Worm (Caenorhabditis elegans) whole organism, L2 larva: ENCODE data around the gene ugt-11.
A peak's percentile ranks its signal among the peaks of the same experiment; 100 is the strongest.

ENCODE experiments used
- C34F6.9 ChIP-seq: fragments of 150-350 bp; optimal IDR thresholded peaks from 2 replicates; lab custom pipeline; 2014; ENCODE audit warnings: missing biosample characterization, missing genetic modification characterization
- F13H6.1 ChIP-seq: sonication (generic microtip); optimal IDR thresholded peaks from 2 replicates; lab custom pipeline; 2016; ENCODE audit warnings: missing genetic modification characterization, missing compliant biosample characterization
- R02D3.7 ChIP-seq: fragments of 150-350 bp; optimal IDR thresholded peaks from 2 replicates; lab custom pipeline; 2014; ENCODE audit warnings: missing biosample characterization, missing genetic modification characterization
- Y55F3AM.14 ChIP-seq: fragments of 200-800 bp; sonication (Bioruptor generic); optimal IDR thresholded peaks from 2 replicates; lab custom pipeline; 2018; ENCODE audit warnings: mild to moderate bottlenecking, missing genetic modification characterization, missing compliant biosample characterization
- ZK546.5 ChIP-seq: sonication (generic microtip); optimal IDR thresholded peaks from 2 replicates; lab custom pipeline; 2017; ENCODE audit warnings: missing biosample characterization, missing genetic modification characterization
- alr-1 ChIP-seq: fragments of 150-350 bp; optimal IDR thresholded peaks from 2 replicates; lab custom pipeline; 2014; ENCODE audit warnings: missing biosample characterization, missing genetic modification characterization
- ama-1 ChIP-seq: fragments of 150-350 bp; optimal IDR thresholded peaks from 2 replicates; lab custom pipeline; 2018; ENCODE audit warnings: inconsistent platforms
- blmp-1 ChIP-seq: sonication (generic microtip); optimal IDR thresholded peaks from 2 replicates; lab custom pipeline; 2017; ENCODE audit warnings: missing genetic modification characterization, mild to moderate bottlenecking, missing compliant biosample characterization, antibody characterized with exemption, moderate library complexity; ENCODE audit not compliant: insufficient read depth
- ceh-16 ChIP-seq: fragments of 150-350 bp; optimal IDR thresholded peaks from 2 replicates; lab custom pipeline; 2014; ENCODE audit warnings: missing biosample characterization, missing genetic modification characterization
- ceh-82 ChIP-seq: fragments of 150-350 bp; optimal IDR thresholded peaks from 2 replicates; lab custom pipeline; 2014; ENCODE audit warnings: missing biosample characterization, missing genetic modification characterization
- dmd-4 ChIP-seq: sonication (generic microtip); optimal IDR thresholded peaks from 2 replicates; lab custom pipeline; 2017; ENCODE audit warnings: missing biosample characterization, missing genetic modification characterization
- egl-27 ChIP-seq: sonication (generic microtip); optimal IDR thresholded peaks from 3 replicates; lab custom pipeline; 2017; ENCODE audit warnings: missing biosample characterization, missing genetic modification reagents, missing genetic modification characterization
- elt-1 ChIP-seq: fragments of 150-350 bp; optimal IDR thresholded peaks from 2 replicates; lab custom pipeline; 2014; ENCODE audit warnings: missing biosample characterization, missing genetic modification characterization
- elt-3 ChIP-seq: sonication (generic microtip); optimal IDR thresholded peaks from 2 replicates; lab custom pipeline; 2017; ENCODE audit warnings: missing biosample characterization, missing genetic modification characterization
- fos-1 ChIP-seq: fragments of 150-350 bp; optimal IDR thresholded peaks from 2 replicates; lab custom pipeline; 2014; ENCODE audit warnings: missing biosample characterization, missing genetic modification characterization
- gmeb-1 ChIP-seq: fragments of 150-350 bp; optimal IDR thresholded peaks from 2 replicates; lab custom pipeline; 2014; ENCODE audit warnings: missing biosample characterization, missing genetic modification characterization
- lin-11 ChIP-seq: fragments of 150-350 bp; sonication (generic microtip); optimal IDR thresholded peaks from 2 replicates; lab custom pipeline; 2014; ENCODE audit warnings: missing biosample characterization, missing genetic modification characterization, inconsistent platforms, mixed read lengths
- lin-39 ChIP-seq: fragments of 150-350 bp; optimal IDR thresholded peaks from 2 replicates; lab custom pipeline; 2014; ENCODE audit warnings: missing biosample characterization, missing genetic modification reagents, missing genetic modification characterization
- lsy-2 ChIP-seq, 2 experiments: fragments of 150-350 bp in 1 of 2; sonication (generic microtip) in 1 of 2; optimal IDR thresholded peaks; 2 replicates each; lab custom pipeline; 2014 to 2017; ENCODE audit warnings: missing biosample characterization in 2 of 2, missing genetic modification characterization in 2 of 2
- mbf-1 ChIP-seq: sonication (generic microtip); optimal IDR thresholded peaks from 2 replicates; lab custom pipeline; 2017; ENCODE audit warnings: missing biosample characterization, missing genetic modification characterization
- nhr-10 ChIP-seq: sonication (generic microtip); optimal IDR thresholded peaks from 2 replicates; lab custom pipeline; 2017; ENCODE audit warnings: missing biosample characterization, missing genetic modification characterization
- nhr-11 ChIP-seq: fragments of 150-350 bp; optimal IDR thresholded peaks from 2 replicates; lab custom pipeline; 2014; ENCODE audit warnings: missing biosample characterization, missing genetic modification characterization
- nhr-21 ChIP-seq: fragments of 150-350 bp; optimal IDR thresholded peaks from 2 replicates; lab custom pipeline; 2014; ENCODE audit warnings: missing biosample characterization, missing genetic modification characterization
- nhr-237 ChIP-seq: fragments of 150-350 bp; optimal IDR thresholded peaks from 2 replicates; lab custom pipeline; 2014; ENCODE audit warnings: missing biosample characterization, missing genetic modification characterization
- nhr-25 ChIP-seq: fragments of 150-350 bp; sonication (generic microtip); optimal IDR thresholded peaks from 3 replicates; lab custom pipeline; 2014; ENCODE audit warnings: missing biosample characterization, missing genetic modification characterization
- nhr-6 ChIP-seq: fragments of 150-350 bp; optimal IDR thresholded peaks from 2 replicates; lab custom pipeline; 2014; ENCODE audit warnings: missing biosample characterization, missing genetic modification characterization
- peb-1 ChIP-seq: fragments of 150-350 bp; optimal IDR thresholded peaks from 2 replicates; lab custom pipeline; 2014; ENCODE audit warnings: missing biosample characterization, missing genetic modification characterization
- sem-4 ChIP-seq: fragments of 150-350 bp; optimal IDR thresholded peaks from 2 replicates; lab custom pipeline; 2014; ENCODE audit warnings: missing biosample characterization, missing genetic modification reagents, missing genetic modification characterization
- skn-1 ChIP-seq: sonication (generic microtip); optimal IDR thresholded peaks from 2 replicates; lab custom pipeline; 2017; ENCODE audit warnings: missing biosample characterization, missing genetic modification characterization
- sma-3 ChIP-seq: sonication (generic microtip); optimal IDR thresholded peaks from 2 replicates; lab custom pipeline; 2016; ENCODE audit warnings: missing genetic modification reagents, missing genetic modification characterization, missing compliant biosample characterization
- sma-9 ChIP-seq, 2 experiments: fragments of 150-350 bp in 1 of 2; sonication (generic microtip) in 1 of 2; optimal IDR thresholded peaks; 2 replicates each; lab custom pipeline; 2014 to 2016; ENCODE audit warnings: missing genetic modification characterization in 2 of 2, mild to moderate bottlenecking in 1 of 2, missing biosample characterization in 1 of 2, missing compliant biosample characterization in 1 of 2, missing genetic modification reagents in 1 of 2, moderate library complexity in 1 of 2
- unc-39 ChIP-seq: fragments of 150-350 bp; optimal IDR thresholded peaks from 2 replicates; lab custom pipeline; 2014; ENCODE audit warnings: missing biosample characterization, missing genetic modification characterization
- unc-55 ChIP-seq: fragments of 150-350 bp; sonication (generic microtip); optimal IDR thresholded peaks from 3 replicates; lab custom pipeline; 2014; ENCODE audit warnings: missing biosample characterization, missing genetic modification reagents, missing genetic modification characterization
- ztf-1 ChIP-seq: fragments of 200-800 bp; sonication (Bioruptor generic); conservative IDR thresholded peaks from 2 replicates; pipeline ENCODE4 v1.3.6; 2022; ENCODE audit warnings: missing genetic modification characterization, missing compliant biosample characterization
- ztf-11 ChIP-seq: sonication (generic microtip); optimal IDR thresholded peaks from 2 replicates; lab custom pipeline; 2017; ENCODE audit warnings: missing biosample characterization, missing genetic modification characterization
- ztf-4 ChIP-seq: fragments of 150-350 bp; optimal IDR thresholded peaks from 2 replicates; lab custom pipeline; 2014; ENCODE audit warnings: missing biosample characterization, missing genetic modification characterization

The ugt-11 gene

DNA sequence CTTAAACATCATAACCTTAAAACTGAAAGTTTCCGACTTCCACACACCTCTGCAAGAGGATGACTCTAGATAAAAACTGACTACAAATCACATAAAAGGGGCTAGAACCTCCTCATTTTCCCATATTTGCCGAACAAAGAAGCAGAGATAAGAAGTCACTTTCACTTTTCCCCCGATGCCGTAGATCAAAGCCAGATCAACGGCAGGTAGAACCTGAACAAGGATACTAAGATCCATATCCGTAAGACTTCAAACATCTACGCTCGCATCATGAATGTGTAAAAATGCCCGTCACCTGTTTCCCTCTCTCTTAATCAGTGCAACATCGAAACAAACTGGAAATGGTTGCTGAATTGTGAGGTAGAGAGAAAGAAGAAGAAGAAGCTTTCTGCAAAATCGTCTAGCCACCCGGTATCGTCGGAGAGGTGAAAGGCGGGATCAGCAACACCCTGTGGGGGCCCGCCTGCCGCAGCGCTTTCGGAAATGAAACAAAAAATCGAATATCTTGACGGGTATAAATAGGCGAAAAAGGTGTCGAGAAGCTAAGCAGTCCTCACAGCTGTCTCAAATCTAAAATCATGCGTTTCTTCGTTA, 23.9 kb upstream of the ugt-11 start, which contains the start of gene C02E7.6:
C02E7.6 (plus strand) TSS at position 544 of the 594 bp plus-strand sequence.
- peak; percentile 12 for TF ChIP-seq nhr-11
- TF ChIP-seq ceh-82 (tag; lab: Kevin White, UChicago): no peak
- no peak for TF ChIP-seq skn-1 (tag; lab: Kevin White, UChicago)
- TF ChIP-seq elt-3 (tag; lab: Kevin White, UChicago): no peak
- TF ChIP-seq elt-1 (tag; lab: Kevin White, UChicago): peak; percentile 18
- TF ChIP-seq nhr-25 (tag; lab: Kevin White, UChicago): peak; percentile 90
- no peak for TF ChIP-seq lsy-2 (tag; optimal IDR thresholded peaks at IDR 0.05; lab: Kevin White, UChicago)
- no peak for TF ChIP-seq unc-55 (GFP tag; lab: Kevin White, UChicago)
- TF ChIP-seq peb-1: no peak
- no peak for TF ChIP-seq mbf-1 (tag; lab: Kevin White, UChicago)
- peak; percentile 76 for TF ChIP-seq sem-4
- peak; percentile 94 for TF ChIP-seq blmp-1 (tag; lab: Kevin White, UChicago)
- TF ChIP-seq nhr-21 (tag; lab: Kevin White, UChicago): peak; percentile 32
- peak; percentile 23 for TF ChIP-seq sma-9 (GFP tag; optimal IDR thresholded peaks at IDR 0.05; lab: Kevin White, UChicago)
- no peak for TF ChIP-seq sma-9 (tag; optimal IDR thresholded peaks at IDR 0.05; lab: Kevin White, UChicago)

ce11 chrV:4918091-4918624, 23.3 kb upstream of the ugt-11 start, which contains the start of gene C02E7.7:
C02E7.7 (minus strand) TSS chrV:4918574.
- TF ChIP-seq blmp-1 (tag; lab: Kevin White, UChicago): no peak
- TF ChIP-seq unc-39 (tag; lab: Kevin White, UChicago): no peak
- no peak for TF ChIP-seq ZK546.5
- no peak for TF ChIP-seq nhr-10
- no peak for TF ChIP-seq peb-1
- no peak for TF ChIP-seq ztf-11 (tag; lab: Kevin White, UChicago)
- no peak for TF ChIP-seq ztf-1
- TF ChIP-seq nhr-6 (tag; lab: Kevin White, UChicago): no peak
- no peak for TF ChIP-seq nhr-21 (tag; lab: Kevin White, UChicago)
- no peak for TF ChIP-seq lin-11
- no peak for TF ChIP-seq gmeb-1 (tag; lab: Kevin White, UChicago)
- TF ChIP-seq, all 48 proteins: peak for 0

- TF ChIP-seq gmeb-1 (tag; lab: Kevin White, UChicago) (peak; percentile 24), fos-1 (peak; percentile 80), nhr-25 (tag; lab: Kevin White, UChicago) (no peak), sma-9 (GFP tag; optimal IDR thresholded peaks at IDR 0.05; lab: Kevin White, UChicago) (peak; percentile 32), sma-9 (tag; optimal IDR thresholded peaks at IDR 0.05; lab: Kevin White, UChicago) (no peak)
These were observed 20.0 kb upstream of the ugt-11 start, which contains the start of gene H23N18.6 for ce11 chrV:4914879-4915278. H23N18.6 (minus strand) TSS chrV:4915079.

DNA sequence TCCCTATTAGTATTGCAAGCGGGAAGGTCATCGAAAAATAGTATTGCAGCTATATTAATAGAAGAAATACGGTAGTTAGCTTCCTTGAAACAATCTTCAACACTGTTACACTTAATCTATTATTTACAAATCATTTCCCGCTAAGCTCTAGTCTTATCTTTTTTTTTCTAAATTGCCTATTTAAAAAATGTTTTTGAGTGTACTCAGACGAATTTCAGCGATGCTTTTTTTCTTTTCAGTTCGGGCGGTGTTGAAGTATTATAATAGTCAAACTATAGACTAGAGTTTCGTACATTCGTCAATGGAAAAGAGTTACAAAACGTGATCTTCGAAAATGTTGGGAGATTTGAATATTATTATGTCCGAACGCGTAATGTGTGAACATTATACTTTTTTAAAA, 19.0 kb upstream of the ugt-11 start:
- TF ChIP-seq ztf-4 (tag; lab: Kevin White, UChicago) (no peak), fos-1 (no peak), nhr-10 (no peak), ama-1 (lab: Kevin White, UChicago) (no peak), mbf-1 (tag; lab: Kevin White, UChicago) (no peak), ztf-11 (tag; lab: Kevin White, UChicago) (no peak), ceh-82 (tag; lab: Kevin White, UChicago) (no peak), egl-27 (tag; lab: Kevin White, UChicago) (no peak), alr-1 (tag; lab: Kevin White, UChicago) (no peak), F13H6.1 (no peak), skn-1 (tag; lab: Kevin White, UChicago) (no peak), sma-3 (GFP tag; lab: Kevin White, UChicago) (no peak), dmd-4 (no peak), lin-39 (tag; lab: Kevin White, UChicago) (no peak), gmeb-1 (tag; lab: Kevin White, UChicago) (no peak)

- no peak for TF ChIP-seq elt-1 (tag; lab: Kevin White, UChicago)
- peak; percentile 5 for TF ChIP-seq Y55F3AM.14 (GFP tag; lab: Kevin White, UChicago)
- no peak for TF ChIP-seq sma-3 (GFP tag; lab: Kevin White, UChicago)
- no peak for TF ChIP-seq ztf-11 (tag; lab: Kevin White, UChicago)
- TF ChIP-seq R02D3.7 (tag; lab: Kevin White, UChicago): no peak
- TF ChIP-seq nhr-21 (tag; lab: Kevin White, UChicago): peak; percentile 48
- TF ChIP-seq ztf-4 (tag; lab: Kevin White, UChicago): no peak
- no peak for TF ChIP-seq mbf-1 (tag; lab: Kevin White, UChicago)
- no peak for TF ChIP-seq C34F6.9
- TF ChIP-seq elt-3 (tag; lab: Kevin White, UChicago): no peak
- no peak for TF ChIP-seq blmp-1 (tag; lab: Kevin White, UChicago)
- TF ChIP-seq nhr-10: no peak
- no peak for TF ChIP-seq nhr-237 (tag; lab: Kevin White, UChicago)
- TF ChIP-seq nhr-25 (tag; lab: Kevin White, UChicago): peak; percentile 54
- no peak for TF ChIP-seq ceh-16
- no peak for TF ChIP-seq nhr-6 (tag; lab: Kevin White, UChicago)
These were observed 17.4 kb upstream of the ugt-11 start, which contains the start of gene H23N18.5 for ce11 chrV:4912313-4912712. H23N18.5 (minus strand) TSS chrV:4912381.
